Worm (Caenorhabditis elegans) whole organism, young adult: ENCODE data around the gene nspg-6.

Source experiments
- F52B5.7 ChIP-seq: sonication (generic microtip); optimal IDR thresholded peaks from 2 replicates; lab custom pipeline; 2016; ENCODE audit warnings: mild to moderate bottlenecking, missing genetic modification characterization, missing compliant biosample characterization
- F55B11.4 ChIP-seq: sonication (generic microtip); optimal IDR thresholded peaks from 2 replicates; lab custom pipeline; 2016; ENCODE audit warnings: missing compliant biosample characterization, missing genetic modification characterization, borderline replicate concordance; ENCODE audit not compliant: insufficient read depth
- T07F8.4 ChIP-seq: sonication (generic microtip); optimal IDR thresholded peaks from 2 replicates; lab custom pipeline; 2016; ENCODE audit warnings: mild to moderate bottlenecking, missing genetic modification characterization, moderate library complexity, missing compliant biosample characterization
- ama-1 ChIP-seq, 3 experiments: fragments of 150-350 bp in 1 of 3; sonication (generic microtip) in 2 of 3; optimal IDR thresholded peaks; 2 replicates each; lab custom pipeline; 2014 to 2018; ENCODE audit warnings: missing biosample characterization in 2 of 3, missing genetic modification characterization in 2 of 3, missing genetic modification reagents in 2 of 3
- ccch-3 ChIP-seq: fragments of 200-800 bp; sonication (Bioruptor generic); optimal IDR thresholded peaks from 2 replicates; lab custom pipeline; 2018; ENCODE audit warnings: mild to moderate bottlenecking, missing genetic modification characterization, missing compliant biosample characterization
- dpl-1 ChIP-seq: fragments of 150-350 bp; optimal IDR thresholded peaks from 2 replicates; lab custom pipeline; 2014; ENCODE audit warnings: missing biosample characterization, missing genetic modification reagents, missing genetic modification characterization
- egrh-3 ChIP-seq: fragments of 200-800 bp; sonication (Bioruptor generic); IDR thresholded peaks from 2 replicates; pipeline ENCODE4 v1.3.6; 2022; ENCODE audit warnings: missing genetic modification reagents, missing genetic modification characterization, missing compliant biosample characterization
- hrde-1 ChIP-seq: sonication (generic microtip); optimal IDR thresholded peaks from 2 replicates; lab custom pipeline; 2016; ENCODE audit warnings: missing genetic modification characterization, mild to moderate bottlenecking, missing compliant biosample characterization, moderate library complexity, missing genotype, missing genetic modification reagents, borderline replicate concordance
- let-607 ChIP-seq, 2 experiments: fragments of 200-800 bp in 1 of 2; sonication (Bioruptor generic) in 1 of 2; sonication (generic microtip) in 1 of 2; optimal IDR thresholded peaks; 2 replicates each; lab custom pipeline; 2016 to 2018; ENCODE audit warnings: mild to moderate bottlenecking in 2 of 2, missing compliant biosample characterization in 2 of 2, missing genetic modification characterization in 2 of 2, moderate library complexity in 2 of 2, missing genotype in 1 of 2
- lin-26 ChIP-seq: fragments of 200-800 bp; sonication (Bioruptor generic); IDR thresholded peaks from 2 replicates; pipeline ENCODE4 v1.3.6; 2022; ENCODE audit warnings: missing genetic modification reagents, missing genetic modification characterization, missing compliant biosample characterization
- nhr-27 ChIP-seq: fragments of 200-800 bp; sonication (Bioruptor generic); optimal IDR thresholded peaks from 2 replicates; lab custom pipeline; 2018; ENCODE audit warnings: mild to moderate bottlenecking, missing genetic modification characterization, moderate library complexity, missing compliant biosample characterization
- snpc-4 ChIP-seq, 5 experiments: fragments of 150-350 bp in 1 of 5; sonication (generic microtip) in 4 of 5; optimal IDR thresholded peaks; 2 replicates each; lab custom pipeline; 2014 to 2018; ENCODE audit warnings: missing genetic modification characterization in 5 of 5, missing biosample characterization in 3 of 5, antibody characterized with exemption in 2 of 5, mild to moderate bottlenecking in 2 of 5, missing compliant biosample characterization in 2 of 5, missing genotype in 2 of 5, moderate library complexity in 2 of 5, missing genetic modification reagents in 1 of 5
- unc-62 ChIP-seq: fragments of 150-350 bp; optimal IDR thresholded peaks from 2 replicates; lab custom pipeline; 2014; ENCODE audit warnings: missing biosample characterization, missing genetic modification reagents, missing genetic modification characterization

DNA sequence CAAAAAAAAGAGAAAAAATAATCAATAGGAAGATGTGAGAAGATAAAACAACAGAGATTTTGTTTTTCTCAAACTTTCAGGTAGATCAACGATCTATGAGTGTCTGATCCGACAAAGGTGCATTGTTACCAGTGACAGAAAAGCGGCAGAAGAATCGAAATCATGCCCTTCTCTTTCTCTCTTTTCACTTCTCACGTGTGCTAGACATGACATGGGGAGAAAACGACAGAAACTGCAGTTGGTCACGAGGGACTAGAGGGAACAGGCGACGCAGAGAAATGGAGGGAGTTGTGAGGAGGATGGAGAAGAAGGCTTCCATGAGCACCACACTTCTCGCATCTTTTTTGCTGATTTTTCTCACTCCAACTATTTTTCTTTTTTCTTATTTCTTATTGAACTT is 20.4 kb upstream of the nspg-6 start, which contains the start of gene F56C9.10:
- TF ChIP-seq ccch-3 (no peak), dpl-1 (GFP tag; lab: Kevin White, UChicago) (no peak), let-607 (tag; optimal IDR thresholded peaks at IDR 0.05; lab: Kevin White, UChicago) (peak; percentile 67 to 69), F52B5.7 (tag; lab: Kevin White, UChicago) (no peak), hrde-1 (no peak), snpc-4 (GFP tag; optimal IDR thresholded peaks at IDR 0.05; lab: Kevin White, UChicago) (no peak), snpc-4 (tag; optimal IDR thresholded peaks at IDR 0.05; lab: Kevin White, UChicago) (peak; percentile 51 to 60 (median 54)), nhr-27 (tag; lab: Kevin White, UChicago) (no peak), lin-26 (GFP tag; lab: Robert Waterston, UW) (peak; percentile 61), egrh-3 (GFP tag; lab: Robert Waterston, UW) (no peak), unc-62 (GFP tag; lab: Kevin White, UChicago) (peak; percentile 90), ama-1 (optimal IDR thresholded peaks at IDR 0.05; lab: Kevin White, UChicago) (no peak), ama-1 (GFP tag; optimal IDR thresholded peaks at IDR 0.05; lab: Kevin White, UChicago) (no peak), T07F8.4 (tag; lab: Kevin White, UChicago) (no peak), F55B11.4 (no peak)
